Fruit fly (Drosophila melanogaster) whole organism, embryonic: ENCODE results near the gene CG34049.

Experiments
- BEAF-32 ChIP-seq: fragments of 200-800 bp; sonication (Bioruptor generic); optimal IDR thresholded peaks from 3 replicates; lab custom pipeline; 2017; ENCODE audit warnings: missing biosample characterization, missing genetic modification characterization, mild to moderate bottlenecking, moderate library complexity, missing genetic modification reagents
- C15 ChIP-seq: fragments of 200-800 bp; sonication (Bioruptor generic); IDR thresholded peaks from 3 replicates; pipeline ENCODE4 v1.3.6; 2022; ENCODE audit warnings: missing biosample characterization, missing genetic modification characterization
- CG10462 ChIP-seq: fragments of 200-800 bp; sonication (Bioruptor generic); optimal IDR thresholded peaks from 2 replicates; lab custom pipeline; 2016; ENCODE audit warnings: missing biosample characterization, missing genetic modification characterization
- CG11085 ChIP-seq: fragments of 200-800 bp; sonication (Bioruptor generic); IDR thresholded peaks from 2 replicates; pipeline ENCODE4 v1.3.6; 2022; ENCODE audit warnings: missing biosample characterization, missing genetic modification characterization
- CG11093 ChIP-seq: fragments of 200-800 bp; sonication (Bioruptor generic); IDR thresholded peaks from 3 replicates; pipeline ENCODE4 v1.3.6; 2022; ENCODE audit warnings: missing biosample characterization, missing genetic modification characterization
- CG11398 ChIP-seq: fragments of 200-800 bp; sonication (Bioruptor generic); optimal IDR thresholded peaks from 2 replicates; lab custom pipeline; 2016; ENCODE audit warnings: missing biosample characterization, missing genetic modification characterization
- CG14860 ChIP-seq: fragments of 200-800 bp; sonication (Bioruptor generic); IDR thresholded peaks from 3 replicates; pipeline ENCODE4 v1.3.6; 2022; ENCODE audit warnings: missing biosample characterization, missing genetic modification characterization; ENCODE audit not compliant: partially characterized antibody
- CG15514 ChIP-seq: fragments of 200-800 bp; sonication (Bioruptor generic); optimal IDR thresholded peaks from 3 replicates; lab custom pipeline; 2017; ENCODE audit warnings: missing biosample characterization, missing genetic modification characterization, mild to moderate bottlenecking, moderate library complexity, missing genetic modification reagents
- CG2116 ChIP-seq: fragments of 200-800 bp; sonication (Bioruptor generic); optimal IDR thresholded peaks from 3 replicates; lab custom pipeline; 2018; ENCODE audit warnings: missing biosample characterization, mild to moderate bottlenecking, missing genetic modification characterization
- CG2129 ChIP-seq: fragments of 200-800 bp; sonication (Bioruptor generic); IDR thresholded peaks from 2 replicates; pipeline ENCODE4 v1.3.6; 2022; ENCODE audit warnings: missing biosample characterization, missing genetic modification characterization; ENCODE audit not compliant: partially characterized antibody
- CG31388 ChIP-seq: fragments of 200-800 bp; sonication (Bioruptor generic); optimal IDR thresholded peaks from 2 replicates; lab custom pipeline; 2016; ENCODE audit warnings: missing biosample characterization, missing genetic modification characterization
- CG32772 ChIP-seq: fragments of 200-800 bp; sonication (Bioruptor generic); IDR thresholded peaks from 2 replicates; pipeline ENCODE4 v1.3.6; 2022; ENCODE audit warnings: missing biosample characterization, missing genetic modification characterization
- CG34422 ChIP-seq: fragments of 200-800 bp; sonication (Bioruptor generic); IDR thresholded peaks from 3 replicates; pipeline ENCODE4 v1.3.6; 2022; ENCODE audit warnings: missing biosample characterization, missing genetic modification characterization
- CG4854 ChIP-seq: fragments of 200-800 bp; sonication (Bioruptor generic); optimal IDR thresholded peaks from 2 replicates; lab custom pipeline; 2016; ENCODE audit warnings: missing biosample characterization, missing genetic modification characterization, inconsistent platforms
- CG6765 ChIP-seq: fragments of 200-800 bp; sonication (Bioruptor generic); optimal IDR thresholded peaks from 3 replicates; lab custom pipeline; 2017; ENCODE audit warnings: missing biosample characterization, mild to moderate bottlenecking, missing genetic modification characterization
- CG6854 ChIP-seq: fragments of 200-800 bp; sonication (Bioruptor generic); optimal IDR thresholded peaks from 3 replicates; lab custom pipeline; 2017; ENCODE audit warnings: missing biosample characterization, mild to moderate bottlenecking, missing genetic modification characterization
- CG9727 ChIP-seq: fragments of 200-800 bp; sonication (Bioruptor generic); optimal IDR thresholded peaks from 3 replicates; lab custom pipeline; 2017; ENCODE audit warnings: missing biosample characterization, mild to moderate bottlenecking, missing genetic modification characterization
- CG9876 ChIP-seq: fragments of 200-800 bp; sonication (Bioruptor generic); optimal IDR thresholded peaks from 2 replicates; lab custom pipeline; 2016; ENCODE audit warnings: missing biosample characterization, missing genetic modification characterization
- Fer3 ChIP-seq: fragments of 200-800 bp; sonication (Bioruptor generic); optimal IDR thresholded peaks from 2 replicates; lab custom pipeline; 2018; ENCODE audit warnings: missing biosample characterization, mild to moderate bottlenecking, missing genetic modification characterization, moderate library complexity
- H2.0 ChIP-seq: fragments of 200-800 bp; sonication (Bioruptor generic); IDR thresholded peaks from 2 replicates; pipeline ENCODE4 v1.3.6; 2022; ENCODE audit warnings: missing biosample characterization, missing genetic modification characterization
- HHEX ChIP-seq: fragments of 200-800 bp; sonication (Bioruptor generic); optimal IDR thresholded peaks from 3 replicates; lab custom pipeline; 2017; ENCODE audit warnings: missing biosample characterization, mild to moderate bottlenecking, missing genetic modification characterization, missing genetic modification reagents
- HLH3B ChIP-seq: fragments of 200-800 bp; sonication (Bioruptor generic); IDR thresholded peaks from 2 replicates; pipeline ENCODE4 v1.3.6; 2022; ENCODE audit warnings: missing biosample characterization, missing genetic modification characterization
- Hsf ChIP-seq: fragments of 200-800 bp; sonication (Bioruptor generic); optimal IDR thresholded peaks from 3 replicates; lab custom pipeline; 2016; ENCODE audit warnings: missing biosample characterization, missing genetic modification characterization
- Mad ChIP-seq: fragments of 200-800 bp; sonication (Bioruptor generic); optimal IDR thresholded peaks from 2 replicates; lab custom pipeline; 2016; ENCODE audit warnings: missing biosample characterization, missing genetic modification characterization
- NC2α ChIP-seq: fragments of 200-800 bp; sonication (Bioruptor generic); optimal IDR thresholded peaks from 2 replicates; lab custom pipeline; 2016; ENCODE audit warnings: missing biosample characterization, missing genetic modification characterization
- Oaz ChIP-seq: fragments of 200-800 bp; sonication (Bioruptor generic); IDR thresholded peaks from 2 replicates; pipeline ENCODE4 v1.3.6; 2022; ENCODE audit warnings: missing biosample characterization, missing genetic modification characterization
- Optix ChIP-seq: fragments of 200-800 bp; sonication (Bioruptor generic); IDR thresholded peaks from 3 replicates; pipeline ENCODE4 v1.3.6; 2022; ENCODE audit warnings: missing biosample characterization, missing genetic modification characterization
- Rfx ChIP-seq: fragments of 200-800 bp; sonication (Bioruptor generic); IDR thresholded peaks from 2 replicates; pipeline ENCODE4 v1.3.6; 2022; ENCODE audit warnings: missing biosample characterization, missing genetic modification characterization
- Sox102F ChIP-seq: fragments of 200-800 bp; sonication (Bioruptor generic); optimal IDR thresholded peaks from 2 replicates; lab custom pipeline; 2018; ENCODE audit warnings: missing biosample characterization, mild to moderate bottlenecking, missing genetic modification characterization, moderate library complexity
- aop ChIP-seq: fragments of 200-800 bp; sonication (Bioruptor generic); IDR thresholded peaks from 2 replicates; pipeline ENCODE4 v1.3.6; 2022; ENCODE audit warnings: missing biosample characterization, missing genetic modification characterization
- chinmo ChIP-seq: fragments of 200-800 bp; sonication (Bioruptor generic); IDR thresholded peaks from 4 replicates; pipeline ENCODE4 v1.3.6; 2022; ENCODE audit warnings: missing biosample characterization, missing genetic modification characterization; ENCODE audit not compliant: partially characterized antibody
- chm ChIP-seq: fragments of 200-800 bp; sonication (Bioruptor generic); IDR thresholded peaks from 2 replicates; pipeline ENCODE4 v1.3.6; 2022; ENCODE audit warnings: missing biosample characterization, missing genetic modification characterization
- dati ChIP-seq: fragments of 200-800 bp; sonication (Bioruptor generic); IDR thresholded peaks from 2 replicates; pipeline ENCODE4 v1.3.6; 2022; ENCODE audit warnings: missing biosample characterization, missing genetic modification characterization
- ewg ChIP-seq: fragments of 200-800 bp; sonication (Bioruptor generic); optimal IDR thresholded peaks from 3 replicates; lab custom pipeline; 2017; ENCODE audit warnings: mild to moderate bottlenecking, missing biosample characterization, missing genetic modification reagents, missing genetic modification characterization
- eyg ChIP-seq: fragments of 200-800 bp; sonication (Bioruptor generic); optimal IDR thresholded peaks from 3 replicates; lab custom pipeline; 2016; ENCODE audit warnings: missing biosample characterization, missing genetic modification characterization
- gce ChIP-seq: fragments of 200-800 bp; sonication (Bioruptor generic); IDR thresholded peaks from 3 replicates; pipeline ENCODE4 v1.3.6; 2022; ENCODE audit warnings: missing biosample characterization, missing genetic modification characterization
- gt ChIP-seq: fragments of 200-800 bp; sonication (Bioruptor generic); IDR thresholded peaks from 2 replicates; pipeline ENCODE4 v1.3.6; 2022; ENCODE audit warnings: missing biosample characterization, missing genetic modification characterization
- ind ChIP-seq: fragments of 200-800 bp; sonication (Bioruptor generic); optimal IDR thresholded peaks from 3 replicates; lab custom pipeline; 2016; ENCODE audit warnings: missing biosample characterization, missing genetic modification characterization
- ken ChIP-seq: fragments of 200-800 bp; sonication (Bioruptor generic); IDR thresholded peaks from 3 replicates; pipeline ENCODE4 v1.3.6; 2022; ENCODE audit warnings: missing biosample characterization, missing genetic modification characterization
- nerfin-1 ChIP-seq: fragments of 200-800 bp; sonication (Bioruptor generic); optimal IDR thresholded peaks from 3 replicates; lab custom pipeline; 2019; ENCODE audit warnings: missing biosample characterization, mild to moderate bottlenecking, missing genetic modification characterization, moderate library complexity
- pb ChIP-seq: fragments of 200-800 bp; sonication (Bioruptor generic); optimal IDR thresholded peaks from 3 replicates; lab custom pipeline; 2016; ENCODE audit warnings: missing biosample characterization, missing genetic modification characterization
- pita ChIP-seq: fragments of 200-800 bp; sonication (Bioruptor generic); optimal IDR thresholded peaks from 2 replicates; lab custom pipeline; 2017; ENCODE audit warnings: missing biosample characterization, mild to moderate bottlenecking, missing genetic modification characterization
- pum ChIP-seq: fragments of 200-800 bp; sonication (Bioruptor generic); optimal IDR thresholded peaks from 2 replicates; lab custom pipeline; 2016; ENCODE audit warnings: missing biosample characterization, missing genetic modification characterization
- row ChIP-seq: fragments of 200-800 bp; sonication (Bioruptor generic); IDR thresholded peaks from 3 replicates; pipeline ENCODE4 v1.3.6; 2022; ENCODE audit warnings: missing biosample characterization, missing genetic modification characterization
- schlank ChIP-seq: fragments of 200-800 bp; sonication (Bioruptor generic); optimal IDR thresholded peaks from 2 replicates; lab custom pipeline; 2018; ENCODE audit warnings: missing biosample characterization, mild to moderate bottlenecking, missing genetic modification characterization
- slou ChIP-seq: fragments of 200-800 bp; sonication (Bioruptor generic); optimal IDR thresholded peaks from 3 replicates; lab custom pipeline; 2016; ENCODE audit warnings: missing biosample characterization, missing genetic modification characterization
- stwl ChIP-seq: fragments of 200-800 bp; sonication (Bioruptor generic); optimal IDR thresholded peaks from 3 replicates; lab custom pipeline; 2018; ENCODE audit warnings: missing biosample characterization, mild to moderate bottlenecking, missing genetic modification characterization, moderate library complexity
- tll ChIP-seq, 2 experiments: fragments of 200-800 bp in 1 of 2; fragments of >200 bp in 1 of 2; sonication (Bioruptor generic) in 1 of 2; optimal IDR thresholded peaks; 2 replicates each; lab custom pipeline; 2017 to 2019; ENCODE audit warnings: missing biosample characterization in 2 of 2, missing genetic modification characterization in 2 of 2, mild to moderate bottlenecking in 1 of 2, moderate library complexity in 1 of 2

Gene CG34049

dm6 chr2L:2226259-2227121 is 38.6 kb downstream of the CG34049 start, which contains the start of the genes CG15387 and sau (continued):
- TF ChIP-seq slou (GFP tag; lab: Kevin White, UChicago) (peak; percentile 88), CG10462 (peak; percentile 73), stwl (peak; percentile 93), row (GFP tag; lab: Robert Waterston, UW) (peak; percentile 94), BEAF-32 (peak; percentile 95), schlank (tag; lab: Kevin White, UChicago) (peak; percentile 72), pum (peak; percentile 93), H2.0 (peak; percentile 85), CG15514 (GFP tag; lab: Kevin White, UChicago) (peak; percentile 86), chm (GFP tag; lab: Robert Waterston, UW) (peak; percentile 82), CG11093 (peak; percentile 72), HHEX (GFP tag; lab: Kevin White, UChicago) (peak; percentile 82), Optix (peak; percentile 40; the same call in 1 of the 3 replicates), NC2α (GFP tag; lab: Kevin White, UChicago) (peak; percentile 81), HLH3B (GFP tag; lab: Robert Waterston, UW) (peak; percentile 79), Oaz (GFP tag; lab: Robert Waterston, UW) (peak; percentile 55), eyg (GFP tag; lab: Kevin White, UChicago) (peak; percentile 82), ind (GFP tag; lab: Kevin White, UChicago) (peak; percentile 89), CG11085 (GFP tag; lab: Robert Waterston, UW) (peak; percentile 76), CG4854 (GFP tag; lab: Kevin White, UChicago) (peak; percentile 88), CG6854 (GFP tag; lab: Kevin White, UChicago) (peak; percentile 70), aop (GFP tag; lab: Robert Waterston, UW) (peak; percentile 61; the same call in 1 of the 2 replicates), ewg (GFP tag; lab: Kevin White, UChicago) (peak; percentile 84), CG14860 (GFP tag; lab: Robert Waterston, UW) (peak; percentile 89), tll (GFP tag; optimal IDR thresholded peaks at IDR 0.05; lab: Kevin White, UChicago) (no peak), Mad (GFP tag; lab: Kevin White, UChicago) (peak; percentile 88), C15 (peak; percentile 72; the same call in 1 of the 3 replicates), gce (peak; percentile 48; the same call in 1 of the 3 replicates), CG32772 (GFP tag; lab: Robert Waterston, UW) (peak; percentile 75), CG2129 (GFP tag; lab: Robert Waterston, UW) (peak; percentile 89), CG34422 (GFP tag; lab: Robert Waterston, UW) (peak; percentile 83), Sox102F (GFP tag; lab: Kevin White, UChicago) (peak; percentile 86), dati (GFP tag; lab: Robert Waterston, UW) (0 out of 2 replicates have a peak, but pooled peaks have one; percentile 29), CG31388 (GFP tag; lab: Kevin White, UChicago) (peak; percentile 73), CG6765 (GFP tag; lab: Kevin White, UChicago) (peak; percentile 80), nerfin-1 (tag; lab: Kevin White, UChicago) (peak; percentile 83), chinmo (GFP tag; lab: Robert Waterston, UW) (peak; percentile 87), pb (GFP tag; lab: Kevin White, UChicago) (peak; percentile 86), pita (no peak), CG9727 (GFP tag; lab: Kevin White, UChicago) (peak; percentile 91), Hsf (GFP tag; lab: Kevin White, UChicago) (peak; percentile 93), CG2116 (GFP tag; lab: Kevin White, UChicago) (peak; percentile 90), Rfx (GFP tag; lab: Robert Waterston, UW) (peak; percentile 89), ken (GFP tag; lab: Robert Waterston, UW) (peak; percentile 86), gt (peak; percentile 71), Fer3 (tag; lab: Kevin White, UChicago) (peak; percentile 86), CG11398 (GFP tag; lab: Kevin White, UChicago) (peak; percentile 51), CG9876 (peak; percentile 78)
